Worm (Caenorhabditis elegans) whole organism, mixed stage, embryonic: ENCODE data around the gene pho-5.

Experiments
- blmp-1 ChIP-seq: fragments of 150-350 bp; optimal IDR thresholded peaks from 2 replicates; lab custom pipeline; 2014; ENCODE audit warnings: missing biosample characterization, missing genetic modification characterization
- ceh-83 ChIP-seq: fragments of 200-800 bp; sonication (Bioruptor generic); optimal IDR thresholded peaks from 2 replicates; lab custom pipeline; 2018; ENCODE audit warnings: mild to moderate bottlenecking, missing genetic modification characterization, missing compliant biosample characterization
- ces-1 ChIP-seq: fragments of 150-350 bp; optimal IDR thresholded peaks from 2 replicates; lab custom pipeline; 2014; ENCODE audit warnings: missing biosample characterization, missing genetic modification reagents, missing genetic modification characterization
- cnd-1 ChIP-seq: fragments of 200-800 bp; sonication (Bioruptor generic); optimal IDR thresholded peaks from 2 replicates; lab custom pipeline; 2018; ENCODE audit warnings: mild to moderate bottlenecking, missing genetic modification characterization, missing compliant biosample characterization
- elt-3 ChIP-seq: fragments of 150-350 bp; optimal IDR thresholded peaks from 2 replicates; lab custom pipeline; 2014; ENCODE audit warnings: missing biosample characterization, missing genetic modification characterization
- mab-5 ChIP-seq: fragments of 150-350 bp; optimal IDR thresholded peaks from 2 replicates; lab custom pipeline; 2014; ENCODE audit warnings: missing biosample characterization, missing genetic modification characterization
- nhr-76 ChIP-seq: sonication (generic microtip); optimal IDR thresholded peaks from 2 replicates; lab custom pipeline; 2017; ENCODE audit warnings: missing biosample characterization, missing genetic modification characterization
- pha-4 ChIP-seq: fragments of 150-350 bp; optimal IDR thresholded peaks from 2 replicates; lab custom pipeline; 2018; ENCODE audit warnings: missing biosample characterization, missing genetic modification reagents, missing genetic modification characterization
- snpc-4 ChIP-seq: fragments of 150-350 bp; optimal IDR thresholded peaks from 2 replicates; lab custom pipeline; 2014; ENCODE audit warnings: missing biosample characterization, missing genetic modification characterization
- unc-62 ChIP-seq: fragments of 150-350 bp; optimal IDR thresholded peaks from 2 replicates; lab custom pipeline; 2014; ENCODE audit warnings: missing biosample characterization, missing genetic modification reagents, missing genetic modification characterization
- ztf-11 ChIP-seq: fragments of 150-350 bp; optimal IDR thresholded peaks from 2 replicates; lab custom pipeline; 2014; ENCODE audit warnings: missing biosample characterization, missing genetic modification characterization

ce11 chrIII:7247740-7248139, 37.9 kb downstream of the pho-5 start, which contains the start of gene zmp-6:
- no peak for TF ChIP-seq pha-4 (tag; lab: Kevin White, UChicago)
- no peak for TF ChIP-seq nhr-76
- no peak for TF ChIP-seq blmp-1 (tag; lab: Kevin White, UChicago)
- no peak for TF ChIP-seq ceh-83
- no peak for TF ChIP-seq ztf-11
- TF ChIP-seq elt-3: no peak
- TF ChIP-seq cnd-1 (tag; lab: Kevin White, UChicago): no peak
- TF ChIP-seq ces-1 (GFP tag; lab: Kevin White, UChicago): no peak
- TF ChIP-seq unc-62 (GFP tag; lab: Kevin White, UChicago): no peak
- TF ChIP-seq mab-5 (tag; lab: Kevin White, UChicago): no peak
- TF ChIP-seq snpc-4: no peak
